Fruit fly (Drosophila melanogaster) whole organism, wandering third instar larva: ENCODE measurements around the gene CG9072.

Source experiments
- Abd-B ChIP-seq: fragments of >200 bp; optimal IDR thresholded peaks from 2 replicates; lab custom pipeline; 2017; ENCODE audit warnings: missing biosample characterization, missing genetic modification characterization
- CG32264 ChIP-seq: fragments of 200-800 bp; sonication (Bioruptor generic); optimal IDR thresholded peaks from 2 replicates; lab custom pipeline; 2016; ENCODE audit warnings: missing biosample characterization, missing genetic modification characterization
- CG9705 ChIP-seq: fragments of 200-800 bp; sonication (Bioruptor generic); optimal IDR thresholded peaks from 2 replicates; lab custom pipeline; 2018; ENCODE audit warnings: missing biosample characterization, mild to moderate bottlenecking, missing genetic modification characterization
- CrebA ChIP-seq: fragments of 200-800 bp; sonication (Bioruptor generic); optimal IDR thresholded peaks from 2 replicates; lab custom pipeline; 2016; ENCODE audit warnings: missing biosample characterization, mild to moderate bottlenecking, missing genetic modification characterization, borderline replicate concordance
- Dfd ChIP-seq: fragments of >200 bp; optimal IDR thresholded peaks from 2 replicates; lab custom pipeline; 2017; ENCODE audit warnings: missing biosample characterization, missing genetic modification characterization
- Dif ChIP-seq: fragments of 200-275, 200-300 bp; sonication (Bioruptor generic); optimal IDR thresholded peaks from 2 replicates; lab custom pipeline; 2018; ENCODE audit warnings: missing biosample characterization, missing genetic modification characterization; ENCODE audit not compliant: partially characterized antibody
- GATAd ChIP-seq: sonication (Bioruptor generic); optimal IDR thresholded peaks from 2 replicates; lab custom pipeline; 2016; ENCODE audit warnings: missing biosample characterization, missing genetic modification characterization
- HLH106 ChIP-seq: fragments of 200-800 bp; optimal IDR thresholded peaks from 3 replicates; lab custom pipeline; 2019; ENCODE audit warnings: missing biosample characterization, mild to moderate bottlenecking, missing genetic modification characterization, moderate library complexity
- Hnf4 ChIP-seq: fragments of 200-800 bp; sonication (Bioruptor generic); optimal IDR thresholded peaks from 2 replicates; lab custom pipeline; 2016; ENCODE audit warnings: missing biosample characterization, mild to moderate bottlenecking, missing genetic modification characterization
- Hr78 ChIP-seq: fragments of >200 bp; optimal IDR thresholded peaks from 2 replicates; lab custom pipeline; 2017; ENCODE audit warnings: missing biosample characterization, missing genetic modification characterization
- Hr83 ChIP-seq: fragments of 200-300 bp; sonication (Bioruptor generic); optimal IDR thresholded peaks from 2 replicates; lab custom pipeline; 2016; ENCODE audit warnings: missing biosample characterization, mild to moderate bottlenecking, missing genetic modification characterization, moderate library complexity; ENCODE audit not compliant: poor library complexity, severe bottlenecking
- Jra ChIP-seq: sonication (Bioruptor generic); optimal IDR thresholded peaks from 2 replicates; lab custom pipeline; 2016; ENCODE audit warnings: missing biosample characterization, missing genetic modification characterization
- Mio ChIP-seq: sonication (Bioruptor generic); optimal IDR thresholded peaks from 2 replicates; lab custom pipeline; 2016; ENCODE audit warnings: missing biosample characterization, missing genetic modification characterization
- Myc ChIP-seq: fragments of >200 bp; optimal IDR thresholded peaks from 2 replicates; lab custom pipeline; 2017
- N ChIP-seq: fragments of >200 bp; optimal IDR thresholded peaks from 2 replicates; lab custom pipeline; 2018; ENCODE audit warnings: missing biosample characterization, missing external identifiers, missing genetic modification characterization
- OdsH ChIP-seq: fragments of 200-800 bp; sonication (Bioruptor generic); optimal IDR thresholded peaks from 2 replicates; lab custom pipeline; 2016; ENCODE audit warnings: missing biosample characterization, mild to moderate bottlenecking, missing genetic modification characterization
- Rel ChIP-seq, 2 experiments: fragments of 200-800 bp; sonication (Bioruptor generic) in 1 of 2; optimal IDR thresholded peaks; 2 replicates in 1 of 2; 3 replicates in 1 of 2; lab custom pipeline; 2016 to 2019; ENCODE audit warnings: mild to moderate bottlenecking in 2 of 2, missing biosample characterization in 2 of 2, missing genetic modification characterization in 2 of 2, moderate library complexity in 1 of 2
- Sp1 ChIP-seq: fragments of 200-800 bp; sonication (Bioruptor generic); optimal IDR thresholded peaks from 3 replicates; lab custom pipeline; 2019; ENCODE audit warnings: missing biosample characterization, mild to moderate bottlenecking, missing genetic modification characterization, moderate library complexity
- Vsx2 ChIP-seq: fragments of 200-300, 225-300 bp; sonication (Bioruptor generic); optimal IDR thresholded peaks from 2 replicates; lab custom pipeline; 2018; ENCODE audit warnings: missing biosample characterization, missing genetic modification characterization; ENCODE audit not compliant: partially characterized antibody
- br ChIP-seq: fragments of 200-800 bp; sonication (Bioruptor generic); optimal IDR thresholded peaks from 2 replicates; lab custom pipeline; 2016; ENCODE audit warnings: missing biosample characterization, missing genetic modification characterization
- brk ChIP-seq: fragments of 200-800 bp; sonication (Bioruptor generic); optimal IDR thresholded peaks from 2 replicates; lab custom pipeline; 2016; ENCODE audit warnings: missing biosample characterization, mild to moderate bottlenecking, missing genetic modification characterization
- dl ChIP-seq, 2 experiments: fragments of 175-275, 200-275 bp in 1 of 2; fragments of 200-275 bp in 1 of 2; sonication (Bioruptor generic); optimal IDR thresholded peaks; lab custom pipeline; 2018; ENCODE audit warnings: mild to moderate bottlenecking in 2 of 2, missing biosample characterization in 2 of 2, missing genetic modification characterization in 2 of 2, moderate library complexity in 2 of 2; ENCODE audit not compliant: partially characterized antibody in 2 of 2, insufficient read depth in 1 of 2
- dmrt93B ChIP-seq: fragments of 200-800 bp; sonication (Bioruptor generic); optimal IDR thresholded peaks from 2 replicates; lab custom pipeline; 2018; ENCODE audit warnings: missing biosample characterization, mild to moderate bottlenecking, missing genetic modification characterization
- dsf ChIP-seq: sonication (Bioruptor generic); optimal IDR thresholded peaks from 2 replicates; lab custom pipeline; 2016; ENCODE audit warnings: missing biosample characterization, missing genetic modification characterization, borderline replicate concordance
- ey ChIP-seq: fragments of 200-800 bp; sonication (Bioruptor generic); optimal IDR thresholded peaks from 2 replicates; lab custom pipeline; 2016; ENCODE audit warnings: missing biosample characterization, missing genetic modification characterization
- foxo ChIP-seq, 2 experiments: fragments of 200-800 bp; sonication (Bioruptor generic); optimal IDR thresholded peaks; 2 replicates in 1 of 2; 3 replicates in 1 of 2; lab custom pipeline; 2016 to 2017; ENCODE audit warnings: missing biosample characterization in 2 of 2, missing genetic modification characterization in 2 of 2
- fru ChIP-seq: fragments of 200-800 bp; sonication (Bioruptor generic); optimal IDR thresholded peaks from 3 replicates; lab custom pipeline; 2016; ENCODE audit warnings: missing biosample characterization, mild to moderate bottlenecking, missing genetic modification characterization
- h ChIP-seq: fragments of 200-800 bp; sonication (Bioruptor generic); optimal IDR thresholded peaks from 3 replicates; lab custom pipeline; 2016; ENCODE audit warnings: missing biosample characterization, mild to moderate bottlenecking, missing genetic modification characterization
- jim ChIP-seq: fragments of 175-275, 200-325 bp; sonication (Bioruptor generic); optimal IDR thresholded peaks from 2 replicates; lab custom pipeline; 2016; ENCODE audit warnings: missing biosample characterization, mild to moderate bottlenecking, missing genetic modification characterization
- lola ChIP-seq: fragments of >200 bp; optimal IDR thresholded peaks from 2 replicates; lab custom pipeline; 2017; ENCODE audit warnings: missing biosample characterization, missing genetic modification characterization
- pan ChIP-seq: fragments of >200 bp; optimal IDR thresholded peaks from 2 replicates; lab custom pipeline; 2017
- psq ChIP-seq: fragments of 200-800 bp; sonication (Bioruptor generic); optimal IDR thresholded peaks from 3 replicates; lab custom pipeline; 2017; ENCODE audit warnings: missing biosample characterization, mild to moderate bottlenecking, missing genetic modification characterization, moderate library complexity
- rgr ChIP-seq: fragments of 200-800 bp; sonication (Bioruptor generic); optimal IDR thresholded peaks from 3 replicates; lab custom pipeline; 2016; ENCODE audit warnings: missing biosample characterization, mild to moderate bottlenecking, missing genetic modification characterization
- sage ChIP-seq: fragments of 200-800 bp; sonication (Bioruptor generic); optimal IDR thresholded peaks from 2 replicates; lab custom pipeline; 2016; ENCODE audit warnings: missing biosample characterization, mild to moderate bottlenecking, missing genetic modification characterization
- sv ChIP-seq: fragments of 200-800 bp; sonication (Bioruptor generic); optimal IDR thresholded peaks from 3 replicates; lab custom pipeline; 2016; ENCODE audit warnings: missing biosample characterization, missing genetic modification characterization
- tai ChIP-seq: sonication (Bioruptor generic); optimal IDR thresholded peaks from 2 replicates; lab custom pipeline; 2016; ENCODE audit warnings: missing biosample characterization, missing genetic modification characterization
- usp ChIP-seq: fragments of >200 bp; optimal IDR thresholded peaks from 2 replicates; lab custom pipeline; 2017; ENCODE audit warnings: missing biosample characterization, missing genetic modification characterization
- woc ChIP-seq: sonication (Bioruptor generic); optimal IDR thresholded peaks from 2 replicates; lab custom pipeline; 2016; ENCODE audit warnings: missing biosample characterization, mild to moderate bottlenecking, missing genetic modification characterization

The CG9072 gene

DNA sequence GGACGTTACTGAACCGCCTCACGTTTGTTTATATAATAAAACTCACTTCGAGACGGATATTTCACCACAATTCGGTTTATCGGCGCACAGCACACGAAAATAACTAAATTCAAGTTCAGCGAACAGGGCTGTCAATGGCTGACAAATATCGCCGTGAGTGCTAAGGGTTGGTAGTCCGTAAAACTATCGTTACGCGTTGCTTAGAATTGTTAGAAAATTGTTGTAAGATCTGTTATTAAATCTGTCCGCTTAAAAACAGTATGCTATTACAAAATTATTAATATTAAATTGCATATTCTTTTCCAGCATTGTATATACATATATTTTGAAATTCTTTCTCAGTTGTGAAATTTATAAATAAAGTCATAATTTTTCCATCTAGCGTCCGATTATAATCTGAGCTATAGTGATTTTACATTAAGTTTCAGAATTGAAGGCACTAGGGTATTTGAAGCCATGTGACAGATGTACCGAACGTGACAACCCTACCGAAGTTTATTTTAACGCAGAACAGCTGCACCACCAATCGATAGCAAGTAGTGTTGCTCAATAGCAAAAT is 11.2 kb downstream of the CG9072 start, which contains the start of gene Cox17:
TSS of gene Cox17 (minus strand) at position 120 of the 559 bp plus-strand sequence.
- TF ChIP-seq Dfd (GFP tag; lab: Kevin White, UChicago) (peak; percentile 7), tai (GFP tag; lab: Kevin White, UChicago) (peak; percentile 82), dl (GFP tag; optimal IDR thresholded peaks at IDR 0.05; lab: Kevin White, UChicago; ENCODE audit: insufficient read depth in 1 of 2, partially characterized antibody in 2 of 2) (no peak), Rel (GFP tag; optimal IDR thresholded peaks at IDR 0.05; lab: Kevin White, UChicago) (no peak), Rel (tag; optimal IDR thresholded peaks at IDR 0.05; lab: Kevin White, UChicago) (peak; percentile 51), dsf (peak; percentile 70), OdsH (GFP tag; lab: Kevin White, UChicago) (peak; percentile 73), sage (GFP tag; lab: Kevin White, UChicago) (peak; percentile 20), Abd-B (no peak), Myc (lab: Kevin White, UChicago) (peak; percentile 57), Mio (no peak), Sp1 (GFP tag; lab: Kevin White, UChicago) (peak; percentile 81), dmrt93B (peak; percentile 75), jim (GFP tag; lab: Kevin White, UChicago) (no peak), Hnf4 (GFP tag; lab: Kevin White, UChicago) (peak; percentile 73), usp (GFP tag; lab: Kevin White, UChicago) (no peak), N (GFP tag; lab: Kevin White, UChicago) (no peak), CG9705 (GFP tag; lab: Kevin White, UChicago) (peak; percentile 70), ey (GFP tag; lab: Kevin White, UChicago) (peak; percentile 75), psq (GFP tag; lab: Kevin White, UChicago) (peak; percentile 75), sv (GFP tag; lab: Kevin White, UChicago) (peak; percentile 81), Hr83 (GFP tag; lab: Kevin White, UChicago) (peak; percentile 47), GATAd (GFP tag; lab: Kevin White, UChicago) (peak; percentile 31), CG32264 (GFP tag; lab: Kevin White, UChicago) (peak; percentile 3), foxo (GFP tag; optimal IDR thresholded peaks at IDR 0.05; lab: Kevin White, UChicago) (peak in 1 of 2 experiments; percentile 86), woc (GFP tag; lab: Kevin White, UChicago) (peak; percentile 83), pan (lab: Kevin White, UChicago) (no peak), CrebA (GFP tag; lab: Kevin White, UChicago) (no peak), Jra (GFP tag; lab: Kevin White, UChicago) (peak; percentile 77), Dif (no peak), Hr78 (GFP tag; lab: Kevin White, UChicago) (no peak), fru (GFP tag; lab: Kevin White, UChicago) (peak; percentile 83), br (GFP tag; lab: Kevin White, UChicago) (peak; percentile 70), rgr (peak; percentile 76), brk (GFP tag; lab: Kevin White, UChicago) (peak; percentile 74), lola (GFP tag; lab: Kevin White, UChicago) (no peak), h (GFP tag; lab: Kevin White, UChicago) (peak; percentile 84), HLH106 (peak; percentile 85), Vsx2 (GFP tag; lab: Kevin White, UChicago) (no peak)

DNA sequence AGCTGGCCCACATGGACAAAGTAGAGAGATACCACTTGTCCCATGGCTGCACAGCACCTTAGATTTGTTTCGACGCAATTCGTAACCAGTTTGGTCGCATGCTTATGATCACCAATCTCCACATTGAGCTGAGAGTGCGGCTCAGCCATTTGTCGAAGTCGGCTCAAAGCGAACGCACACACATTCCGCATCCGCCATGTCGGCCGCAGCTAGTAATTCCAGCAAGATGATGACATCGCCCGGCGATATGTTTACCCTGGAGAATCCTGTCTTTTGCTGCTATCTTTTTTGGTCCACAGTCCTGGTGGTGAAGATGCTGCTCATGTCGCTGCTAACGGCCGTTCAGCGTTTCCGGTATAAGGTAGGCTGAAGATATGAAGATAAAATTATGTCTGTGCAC is 13.2 kb downstream of the CG9072 start, which contains the start of gene CG33178:
TSS of gene CG33178 (plus strand) at position 147 of the 400 bp plus-strand sequence.
- TF ChIP-seq Jra (GFP tag; lab: Kevin White, UChicago) (no peak), jim (GFP tag; lab: Kevin White, UChicago) (no peak), dsf (no peak), dl (GFP tag; optimal IDR thresholded peaks at IDR 0.05; lab: Kevin White, UChicago; ENCODE audit: insufficient read depth in 1 of 2, partially characterized antibody in 2 of 2) (no peak), sage (GFP tag; lab: Kevin White, UChicago) (no peak), br (GFP tag; lab: Kevin White, UChicago) (no peak), Abd-B (no peak), psq (GFP tag; lab: Kevin White, UChicago) (no peak), brk (GFP tag; lab: Kevin White, UChicago) (no peak), Hr78 (GFP tag; lab: Kevin White, UChicago) (no peak)
